Worm (Caenorhabditis elegans) whole organism, late embryonic: ENCODE results near the gene B0432.1.

Source experiments
- ahr-1 ChIP-seq: sonication (generic microtip); optimal IDR thresholded peaks from 2 replicates; lab custom pipeline; 2016; ENCODE audit warnings: missing genetic modification characterization, missing compliant biosample characterization
- ama-1 ChIP-seq: fragments of 150-350 bp; optimal IDR thresholded peaks from 2 replicates; lab custom pipeline; 2014
- ceh-34 ChIP-seq: sonication (generic microtip); optimal IDR thresholded peaks from 2 replicates; lab custom pipeline; 2016; ENCODE audit warnings: mild to moderate bottlenecking, missing genetic modification characterization, missing compliant biosample characterization
- dmd-4 ChIP-seq: sonication (generic microtip); optimal IDR thresholded peaks from 2 replicates; lab custom pipeline; 2016; ENCODE audit warnings: borderline replicate concordance, missing genetic modification characterization, missing compliant biosample characterization
- fkh-10 ChIP-seq: fragments of 150-350 bp; optimal IDR thresholded peaks from 2 replicates; lab custom pipeline; 2014; ENCODE audit warnings: missing biosample characterization, missing genetic modification reagents, missing genetic modification characterization
- madf-2 ChIP-seq: sonication (generic microtip); optimal IDR thresholded peaks from 2 replicates; lab custom pipeline; 2017; ENCODE audit warnings: missing genetic modification characterization, missing compliant biosample characterization
- nhr-11 ChIP-seq: fragments of 150-350 bp; optimal IDR thresholded peaks from 2 replicates; lab custom pipeline; 2014; ENCODE audit warnings: missing biosample characterization, missing genetic modification characterization
- npax-4 ChIP-seq: sonication (generic microtip); optimal IDR thresholded peaks from 2 replicates; lab custom pipeline; 2016; ENCODE audit warnings: missing genetic modification characterization, missing compliant biosample characterization
- pag-3 ChIP-seq: sonication (generic microtip); optimal IDR thresholded peaks from 2 replicates; lab custom pipeline; 2016; ENCODE audit warnings: missing compliant biosample characterization, missing genetic modification characterization, borderline replicate concordance
- pros-1 ChIP-seq: fragments of 150-350 bp; optimal IDR thresholded peaks from 2 replicates; lab custom pipeline; 2014; ENCODE audit warnings: missing biosample characterization, missing genetic modification reagents, missing genetic modification characterization
- tbx-2 ChIP-seq: sonication (generic microtip); optimal IDR thresholded peaks from 2 replicates; lab custom pipeline; 2016; ENCODE audit warnings: missing genetic modification characterization, missing compliant biosample characterization
- tbx-7 ChIP-seq: sonication (generic microtip); optimal IDR thresholded peaks from 2 replicates; lab custom pipeline; 2016; ENCODE audit warnings: missing genotype, missing genetic modification characterization, missing compliant biosample characterization
- zip-5 ChIP-seq: sonication (generic microtip); optimal IDR thresholded peaks from 2 replicates; lab custom pipeline; 2016; ENCODE audit warnings: missing genetic modification characterization, missing compliant biosample characterization

- no peak for TF ChIP-seq tbx-7
- no peak for TF ChIP-seq nhr-11 (tag; lab: Kevin White, UChicago)
- TF ChIP-seq zip-5, result no peak
- TF ChIP-seq madf-2 (tag; lab: Kevin White, UChicago), result no peak
- no peak for TF ChIP-seq fkh-10 (GFP tag; lab: Kevin White, UChicago)
- no peak for TF ChIP-seq npax-4 (tag; lab: Kevin White, UChicago)
- TF ChIP-seq ahr-1 (tag; lab: Kevin White, UChicago), result no peak
- TF ChIP-seq pros-1, result no peak
- TF ChIP-seq dmd-4 (tag; lab: Kevin White, UChicago), result no peak
- TF ChIP-seq tbx-2 (tag; lab: Kevin White, UChicago), result no peak
- TF ChIP-seq ceh-34, result no peak
- TF ChIP-seq ama-1 (lab: Kevin White, UChicago), result no peak
- TF ChIP-seq pag-3 (tag; lab: Kevin White, UChicago), result no peak
These were observed 10.0 kb downstream of the B0432.1 start, which contains the start of gene K01A2.4 for ce11 chrII:307154-307553.
